Worm (Caenorhabditis elegans): ENCODE data around the gene sedl-1.

The sedl-1 gene

ce11 chrX:1440161-1440560 lies at the start of gene sedl-1:
Gene sedl-1 (minus strand): TSS chrX:1440261.
- TF ChIP-seq mdl-1 (tag; optimal IDR thresholded peaks at IDR 0.05) (no peak), sea-2 (GFP tag; optimal IDR thresholded peaks at IDR 0.05) (no peak), tbx-2 (tag; optimal IDR thresholded peaks at IDR 0.05) (no peak), R02D3.7 (tag; optimal IDR thresholded peaks at IDR 0.05) (no peak), fos-1 (tag; optimal IDR thresholded peaks at IDR 0.05) (no peak), ZK546.5 (tag; optimal IDR thresholded peaks at IDR 0.05) (no peak), skn-1 (tag; optimal IDR thresholded peaks at IDR 0.05) (no peak), lin-15B (tag; optimal IDR thresholded peaks at IDR 0.05) (no peak)

- no peak for TF ChIP-seq nhr-11 (tag; optimal IDR thresholded peaks at IDR 0.05)
- TF ChIP-seq elt-1 (tag; optimal IDR thresholded peaks at IDR 0.05): no peak
- peak; percentile 10 for TF ChIP-seq lsy-12 (tag; optimal IDR thresholded peaks at IDR 0.05)
- TF ChIP-seq ztf-11 (tag; optimal IDR thresholded peaks at IDR 0.05): no peak
These were observed 49.5 kb upstream of the sedl-1 start for ce11 chrX:1489574-1489973.

ce11 chrX:1488775-1489174 lies 48.7 kb upstream of the sedl-1 start:
- no peak for TF ChIP-seq unc-39 (tag; optimal IDR thresholded peaks at IDR 0.05)
- TF ChIP-seq R02D3.7 (tag; optimal IDR thresholded peaks at IDR 0.05): no peak
- TF ChIP-seq lsy-12 (tag; optimal IDR thresholded peaks at IDR 0.05): peak; percentile 19
- TF ChIP-seq ceh-16 (tag; optimal IDR thresholded peaks at IDR 0.05): no peak

- no peak for TF ChIP-seq nhr-237 (tag; optimal IDR thresholded peaks at IDR 0.05)
- no peak for TF ChIP-seq nhr-23 (tag; optimal IDR thresholded peaks at IDR 0.05)
- TF ChIP-seq ztf-11 (tag; optimal IDR thresholded peaks at IDR 0.05): no peak
- TF ChIP-seq elt-2 (tag; optimal IDR thresholded peaks at IDR 0.05): no peak
- no peak for TF ChIP-seq fos-1 (tag; optimal IDR thresholded peaks at IDR 0.05)
- TF ChIP-seq snpc-4 (tag; optimal IDR thresholded peaks at IDR 0.05): no peak
- TF ChIP-seq mml-1 (tag; optimal IDR thresholded peaks at IDR 0.05): no peak
- no peak for TF ChIP-seq fkh-10 (GFP tag; optimal IDR thresholded peaks at IDR 0.05)
- no peak for TF ChIP-seq egl-5 (tag; optimal IDR thresholded peaks at IDR 0.05)
- no peak for TF ChIP-seq unc-39 (tag; optimal IDR thresholded peaks at IDR 0.05)
- no peak for TF ChIP-seq sea-2 (GFP tag; optimal IDR thresholded peaks at IDR 0.05)
- TF ChIP-seq mdl-1 (tag; optimal IDR thresholded peaks at IDR 0.05): no peak
- no peak for TF ChIP-seq unc-62 (GFP tag; optimal IDR thresholded peaks at IDR 0.05)
- no peak for TF ChIP-seq aly-2 (tag; optimal IDR thresholded peaks at IDR 0.05)
- no peak for TF ChIP-seq nhr-43 (tag; optimal IDR thresholded peaks at IDR 0.05; ENCODE audit: poor library complexity, severe bottlenecking)
These were observed 47.0 kb upstream of the sedl-1 start for ce11 chrX:1487096-1487495.

- TF ChIP-seq fkh-10 (GFP tag; optimal IDR thresholded peaks at IDR 0.05) (no peak), lin-39 (tag; optimal IDR thresholded peaks at IDR 0.05) (peak; percentile 46), ceh-28 (tag; optimal IDR thresholded peaks at IDR 0.05) (peak; percentile 81), skn-1 (tag; optimal IDR thresholded peaks at IDR 0.05) (peak; percentile 46), nhr-67 (tag; optimal IDR thresholded peaks at IDR 0.05) (no peak), unc-39 (tag; optimal IDR thresholded peaks at IDR 0.05) (no peak), ztf-4 (tag; optimal IDR thresholded peaks at IDR 0.05) (peak; percentile 4), nhr-237 (tag; optimal IDR thresholded peaks at IDR 0.05) (no peak), unc-62 (GFP tag; optimal IDR thresholded peaks at IDR 0.05) (no peak), ceh-82 (tag; optimal IDR thresholded peaks at IDR 0.05) (no peak), nhr-43 (tag; optimal IDR thresholded peaks at IDR 0.05; ENCODE audit: poor library complexity, severe bottlenecking) (peak; percentile 84), nhr-23 (tag; optimal IDR thresholded peaks at IDR 0.05) (peak; percentile 84), mml-1 (tag; optimal IDR thresholded peaks at IDR 0.05) (no peak), nhr-25 (tag; optimal IDR thresholded peaks at IDR 0.05) (peak; percentile 91), nhr-12 (tag; optimal IDR thresholded peaks at IDR 0.05) (no peak), elt-2 (tag; optimal IDR thresholded peaks at IDR 0.05) (peak; percentile 91), egl-27 (tag; optimal IDR thresholded peaks at IDR 0.05) (no peak), egl-5 (tag; optimal IDR thresholded peaks at IDR 0.05) (no peak), pqm-1 (tag; optimal IDR thresholded peaks at IDR 0.05) (peak; percentile 84), jun-1 (tag; optimal IDR thresholded peaks at IDR 0.05) (peak; percentile 68), ZK546.5 (tag; optimal IDR thresholded peaks at IDR 0.05) (no peak), hmg-11 (tag; optimal IDR thresholded peaks at IDR 0.05) (peak; percentile 59), ama-1 (optimal IDR thresholded peaks at IDR 0.05) (no peak), mdl-1 (tag; optimal IDR thresholded peaks at IDR 0.05) (no peak), ceh-16 (tag; optimal IDR thresholded peaks at IDR 0.05) (no peak), snpc-4 (tag; optimal IDR thresholded peaks at IDR 0.05) (no peak), lin-15B (tag; optimal IDR thresholded peaks at IDR 0.05) (no peak), fos-1 (tag; optimal IDR thresholded peaks at IDR 0.05) (peak; percentile 1), nhr-76 (tag; optimal IDR thresholded peaks at IDR 0.05) (no peak), elt-3 (tag; optimal IDR thresholded peaks at IDR 0.05) (no peak), pha-4 (tag; optimal IDR thresholded peaks at IDR 0.05) (peak; percentile 88), nhr-28 (tag; optimal IDR thresholded peaks at IDR 0.05) (no peak), nhr-11 (tag; optimal IDR thresholded peaks at IDR 0.05) (no peak), ztf-11 (tag; optimal IDR thresholded peaks at IDR 0.05) (no peak), daf-12 (tag; optimal IDR thresholded peaks at IDR 0.05) (no peak), elt-1 (tag; optimal IDR thresholded peaks at IDR 0.05) (no peak), aly-2 (tag; optimal IDR thresholded peaks at IDR 0.05) (no peak), zag-1 (tag; optimal IDR thresholded peaks at IDR 0.05) (no peak), sea-2 (GFP tag; optimal IDR thresholded peaks at IDR 0.05) (no peak)
These were observed 46.1 kb upstream of the sedl-1 start, which contains the start of the genes D1005.10 and dhs-25 for ce11 chrX:1486135-1486648. Gene D1005.10 (minus strand): TSS chrX:1486185. Gene dhs-25 (plus strand): TSS chrX:1486532.
